Fruit fly (Drosophila melanogaster): Measurements from ENCODE around the gene ed.

Gene ed

dm6 chr2L:4031203-4032096 lies at the start of gene ed:
TSS of gene ed (plus strand) at chr2L:4031377.
- TF ChIP-seq toe (GFP tag; optimal IDR thresholded peaks at IDR 0.05) (no peak), pad (GFP tag; optimal IDR thresholded peaks at IDR 0.05) (peak; percentile 66), Mnt (GFP tag; optimal IDR thresholded peaks at IDR 0.05) (peak; percentile 7), CG7045 (GFP tag; optimal IDR thresholded peaks at IDR 0.05) (no peak), CG14711 (tag; optimal IDR thresholded peaks at IDR 0.05) (no peak), CG33017 (tag; optimal IDR thresholded peaks at IDR 0.05) (no peak), CG1620 (GFP tag; optimal IDR thresholded peaks at IDR 0.05) (no peak), CG5204 (GFP tag; optimal IDR thresholded peaks at IDR 0.05) (no peak), bab1 (GFP tag; optimal IDR thresholded peaks at IDR 0.05) (no peak), cic (GFP tag; optimal IDR thresholded peaks at IDR 0.05) (no peak), cnc (optimal IDR thresholded peaks at IDR 0.05) (no peak), ovo (GFP tag; optimal IDR thresholded peaks at IDR 0.05) (no peak), Clk (GFP tag; optimal IDR thresholded peaks at IDR 0.05) (no peak), tj (GFP tag; optimal IDR thresholded peaks at IDR 0.05) (peak; percentile 29), CG12768 (GFP tag; optimal IDR thresholded peaks at IDR 0.05) (no peak), CG7101 (tag; optimal IDR thresholded peaks at IDR 0.05) (no peak), Hr96 (GFP tag; optimal IDR thresholded peaks at IDR 0.05) (no peak), kay (GFP tag; ENCODE audit: borderline replicate concordance) (no peak), Crg-1 (GFP tag; optimal IDR thresholded peaks at IDR 0.05) (no peak)

dm6 chr2L:3991638-3992037 lies 39.5 kb upstream of the ed start, which contains the start of gene fred:
TSS of gene fred (minus strand) at chr2L:3991713.
- TF ChIP-seq Mnt (GFP tag; optimal IDR thresholded peaks at IDR 0.05) (no peak), Clk (GFP tag; optimal IDR thresholded peaks at IDR 0.05) (no peak), CG7045 (GFP tag; optimal IDR thresholded peaks at IDR 0.05) (no peak), CG12768 (GFP tag; optimal IDR thresholded peaks at IDR 0.05) (no peak), CG1620 (GFP tag; optimal IDR thresholded peaks at IDR 0.05) (no peak), CG11617 (GFP tag; optimal IDR thresholded peaks at IDR 0.05) (no peak), CG5204 (GFP tag; optimal IDR thresholded peaks at IDR 0.05) (no peak)

- TF ChIP-seq CG33017 (tag; optimal IDR thresholded peaks at IDR 0.05) (no peak), Mnt (GFP tag; optimal IDR thresholded peaks at IDR 0.05) (no peak), Clk (GFP tag; optimal IDR thresholded peaks at IDR 0.05) (no peak), cnc (optimal IDR thresholded peaks at IDR 0.05) (no peak), pad (GFP tag; optimal IDR thresholded peaks at IDR 0.05) (no peak), CG14711 (tag; optimal IDR thresholded peaks at IDR 0.05) (no peak), CG7045 (GFP tag; optimal IDR thresholded peaks at IDR 0.05) (no peak)
Measured at dm6 chr2L:3999718-4000117, 31.5 kb upstream of the ed start, which contains the start of gene CG43797. TSS of gene CG43797 (plus strand) at chr2L:4000018.

- no peak for TF ChIP-seq tj (GFP tag; optimal IDR thresholded peaks at IDR 0.05)
- TF ChIP-seq CG14711 (tag; optimal IDR thresholded peaks at IDR 0.05), result no peak
- TF ChIP-seq pad (GFP tag; optimal IDR thresholded peaks at IDR 0.05), result no peak
- TF ChIP-seq CG5204 (GFP tag; optimal IDR thresholded peaks at IDR 0.05), result no peak
- no peak for TF ChIP-seq ovo (GFP tag; optimal IDR thresholded peaks at IDR 0.05)
- no peak for TF ChIP-seq Mnt (GFP tag; optimal IDR thresholded peaks at IDR 0.05)
- TF ChIP-seq CG7101 (tag; optimal IDR thresholded peaks at IDR 0.05), result no peak
- TF ChIP-seq kay (GFP tag; ENCODE audit: borderline replicate concordance), result no peak
- TF ChIP-seq CG12768 (GFP tag; optimal IDR thresholded peaks at IDR 0.05), result no peak
- TF ChIP-seq bab1 (GFP tag; optimal IDR thresholded peaks at IDR 0.05), result no peak
- no peak for TF ChIP-seq cic (GFP tag; optimal IDR thresholded peaks at IDR 0.05)
- TF ChIP-seq cnc (optimal IDR thresholded peaks at IDR 0.05), result no peak
Measured at dm6 chr2L:4003780-4004179, 27.4 kb upstream of the ed start, which contains the start of gene CG34176. TSS of gene CG34176 (plus strand) at chr2L:4004080.

- TF ChIP-seq CG12768 (GFP tag; optimal IDR thresholded peaks at IDR 0.05), result no peak
- no peak for TF ChIP-seq cnc (optimal IDR thresholded peaks at IDR 0.05)
- no peak for TF ChIP-seq Mnt (GFP tag; optimal IDR thresholded peaks at IDR 0.05)
- no peak for TF ChIP-seq CG7101 (tag; optimal IDR thresholded peaks at IDR 0.05)
- TF ChIP-seq Crg-1 (GFP tag; optimal IDR thresholded peaks at IDR 0.05), result no peak
- no peak for TF ChIP-seq CG7045 (GFP tag; optimal IDR thresholded peaks at IDR 0.05)
- TF ChIP-seq kay (GFP tag; ENCODE audit: borderline replicate concordance), result no peak
- no peak for TF ChIP-seq Hr96 (GFP tag; optimal IDR thresholded peaks at IDR 0.05)
- no peak for TF ChIP-seq Clk (GFP tag; optimal IDR thresholded peaks at IDR 0.05)
- TF ChIP-seq tj (GFP tag; optimal IDR thresholded peaks at IDR 0.05), result no peak
Measured at dm6 chr2L:4004684-4005083, 26.5 kb upstream of the ed start, which contains the start of gene CG15422. TSS of gene CG15422 (plus strand) at chr2L:4004984.

- TF ChIP-seq kay (GFP tag; ENCODE audit: borderline replicate concordance), result no peak
- TF ChIP-seq ovo (GFP tag; optimal IDR thresholded peaks at IDR 0.05), result no peak
- no peak for TF ChIP-seq tj (GFP tag; optimal IDR thresholded peaks at IDR 0.05)
- TF ChIP-seq toe (GFP tag; optimal IDR thresholded peaks at IDR 0.05), result no peak
- TF ChIP-seq cic (GFP tag; optimal IDR thresholded peaks at IDR 0.05), result no peak
- no peak for TF ChIP-seq CG14711 (tag; optimal IDR thresholded peaks at IDR 0.05)
- no peak for TF ChIP-seq Clk (GFP tag; optimal IDR thresholded peaks at IDR 0.05)
- TF ChIP-seq bab1 (GFP tag; optimal IDR thresholded peaks at IDR 0.05), result no peak
- TF ChIP-seq pad (GFP tag; optimal IDR thresholded peaks at IDR 0.05), result no peak
- TF ChIP-seq CG1620 (GFP tag; optimal IDR thresholded peaks at IDR 0.05), result no peak
- TF ChIP-seq Crg-1 (GFP tag; optimal IDR thresholded peaks at IDR 0.05), result no peak
- no peak for TF ChIP-seq CG7045 (GFP tag; optimal IDR thresholded peaks at IDR 0.05)
- no peak for TF ChIP-seq CG5204 (GFP tag; optimal IDR thresholded peaks at IDR 0.05)
- TF ChIP-seq Hr96 (GFP tag; optimal IDR thresholded peaks at IDR 0.05), result no peak
- TF ChIP-seq CG33017 (tag; optimal IDR thresholded peaks at IDR 0.05), result no peak
- TF ChIP-seq cnc (optimal IDR thresholded peaks at IDR 0.05), result no peak
Measured at dm6 chr2L:4005741-4006140, 25.4 kb upstream of the ed start, which contains the start of gene CG15423. TSS of gene CG15423 (plus strand) at chr2L:4006041.
